Fruit fly (Drosophila melanogaster) whole organism, prepupa: ENCODE measurements around the gene tal-AA.

Source experiments
- Blimp-1 ChIP-seq: fragments of 200-800 bp; sonication (Bioruptor generic); optimal IDR thresholded peaks from 3 replicates; lab custom pipeline; 2017; ENCODE audit warnings: missing biosample characterization, missing genetic modification characterization, mild to moderate bottlenecking, moderate library complexity, missing genetic modification reagents
- CG10631 ChIP-seq: fragments of 200-800 bp; sonication (Bioruptor generic); optimal IDR thresholded peaks from 2 replicates; lab custom pipeline; 2016; ENCODE audit warnings: missing biosample characterization, missing genetic modification characterization
- CG11762 ChIP-seq: fragments of 200-800 bp; sonication (Bioruptor generic); optimal IDR thresholded peaks from 3 replicates; lab custom pipeline; 2016; ENCODE audit warnings: missing biosample characterization, missing genetic modification characterization; ENCODE audit not compliant: insufficient read depth
- CG11902 ChIP-seq: fragments of 200-800 bp; sonication (Bioruptor generic); optimal IDR thresholded peaks from 3 replicates; lab custom pipeline; 2016; ENCODE audit warnings: missing biosample characterization, missing genetic modification characterization
- CG15336 ChIP-seq: fragments of 200-800 bp; sonication (Bioruptor generic); IDR thresholded peaks from 2 replicates; pipeline ENCODE4 v1.3.6; 2022; ENCODE audit warnings: missing biosample characterization, missing genetic modification characterization
- CG32006 ChIP-seq: fragments of 200-800 bp; sonication (Bioruptor generic); optimal IDR thresholded peaks from 3 replicates; lab custom pipeline; 2017; ENCODE audit warnings: missing biosample characterization, mild to moderate bottlenecking, missing genetic modification characterization
- CG4318 ChIP-seq: fragments of 200-800 bp; sonication (Bioruptor generic); optimal IDR thresholded peaks from 3 replicates; lab custom pipeline; 2017; ENCODE audit warnings: missing biosample characterization, mild to moderate bottlenecking, missing genetic modification characterization
- CG6276 ChIP-seq: fragments of 200-800 bp; sonication (Bioruptor generic); optimal IDR thresholded peaks from 2 replicates; lab custom pipeline; 2017; ENCODE audit warnings: missing biosample characterization, mild to moderate bottlenecking, missing genetic modification characterization
- CG6792 ChIP-seq: fragments of 200-800 bp; sonication (Bioruptor generic); optimal IDR thresholded peaks from 3 replicates; lab custom pipeline; 2016; ENCODE audit warnings: missing biosample characterization, missing genetic modification characterization
- CG6808 ChIP-seq: fragments of 200-800 bp; sonication (Bioruptor generic); optimal IDR thresholded peaks from 3 replicates; lab custom pipeline; 2017; ENCODE audit warnings: missing biosample characterization, missing genetic modification characterization, mild to moderate bottlenecking, moderate library complexity, missing genetic modification reagents
- CG6854 ChIP-seq: fragments of 200-800 bp; sonication (Bioruptor generic); optimal IDR thresholded peaks from 2 replicates; lab custom pipeline; 2017; ENCODE audit warnings: missing biosample characterization, mild to moderate bottlenecking, missing genetic modification characterization
- CG7368 ChIP-seq: fragments of 200-800 bp; sonication (Bioruptor generic); optimal IDR thresholded peaks from 3 replicates; lab custom pipeline; 2016; ENCODE audit warnings: missing biosample characterization, missing genetic modification characterization
- CG8119 ChIP-seq: fragments of 200-800 bp; sonication (Bioruptor generic); IDR thresholded peaks from 3 replicates; pipeline ENCODE4 v1.3.6; 2022; ENCODE audit warnings: missing biosample characterization, missing genetic modification characterization
- CG8319 ChIP-seq: fragments of 200-800 bp; sonication (Bioruptor generic); optimal IDR thresholded peaks from 3 replicates; lab custom pipeline; 2016; ENCODE audit warnings: missing biosample characterization, missing genetic modification characterization
- CG9139 ChIP-seq: fragments of 200-800 bp; sonication (Bioruptor generic); optimal IDR thresholded peaks from 3 replicates; lab custom pipeline; 2017; ENCODE audit warnings: missing biosample characterization, mild to moderate bottlenecking, missing genetic modification characterization
- Eip78C ChIP-seq: fragments of 200-800 bp; sonication (Bioruptor generic); peaks from one replicate; lab custom pipeline; 2016; ENCODE audit warnings: missing biosample characterization, missing genetic modification characterization
- Eip93F ChIP-seq: fragments of 200-800 bp; sonication (Bioruptor generic); optimal IDR thresholded peaks from 2 replicates; lab custom pipeline; 2016; ENCODE audit warnings: missing biosample characterization, mild to moderate bottlenecking, missing genetic modification characterization
- Ets21C ChIP-seq: fragments of 200-800 bp; sonication (Bioruptor generic); optimal IDR thresholded peaks from 3 replicates; lab custom pipeline; 2016; ENCODE audit warnings: missing biosample characterization, missing genetic modification characterization
- Ets96B ChIP-seq: fragments of 200-800 bp; optimal IDR thresholded peaks from 2 replicates; lab custom pipeline; 2019; ENCODE audit warnings: missing biosample characterization, mild to moderate bottlenecking, missing genetic modification characterization, moderate library complexity
- Gug ChIP-seq: fragments of 200-800 bp; sonication (Bioruptor generic); IDR thresholded peaks from 2 replicates; pipeline ENCODE4 v1.3.6; 2022; ENCODE audit warnings: missing biosample characterization, missing genetic modification characterization
- Hr38 ChIP-seq: sonication (Bioruptor generic); optimal IDR thresholded peaks from 2 replicates; lab custom pipeline; 2016; ENCODE audit warnings: missing biosample characterization, missing genetic modification characterization
- Hr4 ChIP-seq: fragments of 200-800 bp; sonication (Bioruptor generic); optimal IDR thresholded peaks from 3 replicates; lab custom pipeline; 2016; ENCODE audit warnings: missing biosample characterization, missing genetic modification characterization
- Lpt ChIP-seq: fragments of 200-800 bp; sonication (Bioruptor generic); optimal IDR thresholded peaks from 3 replicates; lab custom pipeline; 2016; ENCODE audit warnings: missing biosample characterization, missing genetic modification characterization
- Met ChIP-seq: fragments of 200-800 bp; sonication (Bioruptor generic); optimal IDR thresholded peaks from 3 replicates; lab custom pipeline; 2016; ENCODE audit warnings: missing biosample characterization, missing genetic modification characterization
- OdsH ChIP-seq: fragments of 200-800 bp; sonication (Bioruptor generic); optimal IDR thresholded peaks from 3 replicates; lab custom pipeline; 2016; ENCODE audit warnings: missing biosample characterization, missing genetic modification characterization
- Smox ChIP-seq: fragments of 200-800 bp; sonication (Bioruptor generic); optimal IDR thresholded peaks from 3 replicates; lab custom pipeline; 2016; ENCODE audit warnings: missing biosample characterization, missing genetic modification characterization
- Sox14 ChIP-seq: fragments of 200-800 bp; sonication (Bioruptor generic); optimal IDR thresholded peaks from 3 replicates; lab custom pipeline; 2016; ENCODE audit warnings: missing biosample characterization, missing genetic modification characterization
- acj6 ChIP-seq: fragments of 200-800 bp; sonication (Bioruptor generic); optimal IDR thresholded peaks from 3 replicates; lab custom pipeline; 2016; ENCODE audit warnings: missing biosample characterization, missing genetic modification characterization
- eg ChIP-seq: fragments of 200-800 bp; sonication (Bioruptor generic); IDR thresholded peaks from 3 replicates; pipeline ENCODE4 v1.3.6; 2022; ENCODE audit warnings: missing biosample characterization, missing genetic modification characterization
- esn ChIP-seq: fragments of 200-800 bp; sonication (Bioruptor generic); optimal IDR thresholded peaks from 2 replicates; lab custom pipeline; 2016; ENCODE audit warnings: missing biosample characterization, mild to moderate bottlenecking, missing genetic modification characterization, moderate library complexity
- fd59A ChIP-seq: fragments of 200-800 bp; sonication (Bioruptor generic); optimal IDR thresholded peaks from 2 replicates; lab custom pipeline; 2017; ENCODE audit warnings: missing biosample characterization, mild to moderate bottlenecking, missing genetic modification characterization, missing genetic modification reagents
- fd85E ChIP-seq: fragments of 200-800 bp; sonication (Bioruptor generic); optimal IDR thresholded peaks from 3 replicates; lab custom pipeline; 2016; ENCODE audit warnings: missing biosample characterization, missing genetic modification characterization
- lz ChIP-seq: fragments of 200-800 bp; sonication (Bioruptor generic); optimal IDR thresholded peaks from 3 replicates; lab custom pipeline; 2016; ENCODE audit warnings: missing biosample characterization, missing genetic modification characterization
- net ChIP-seq: fragments of 200-800 bp; sonication (Bioruptor generic); optimal IDR thresholded peaks from 3 replicates; lab custom pipeline; 2016; ENCODE audit warnings: missing biosample characterization, missing genetic modification characterization
- salr ChIP-seq, 2 experiments: fragments of 200-800 bp; sonication (Bioruptor generic); optimal IDR thresholded peaks; 3 replicates each; lab custom pipeline; 2016 to 2018; ENCODE audit warnings: missing biosample characterization in 2 of 2, missing genetic modification characterization in 2 of 2, mild to moderate bottlenecking in 1 of 2
- spab ChIP-seq: fragments of 200-800 bp; sonication (Bioruptor generic); optimal IDR thresholded peaks from 2 replicates; lab custom pipeline; 2017; ENCODE audit warnings: missing biosample characterization, mild to moderate bottlenecking, missing genetic modification characterization, missing genetic modification reagents
- svp ChIP-seq: fragments of 200-800 bp; sonication (Bioruptor generic); peaks from one replicate; lab custom pipeline; 2016; ENCODE audit warnings: missing biosample characterization, missing genetic modification characterization
- topi ChIP-seq: fragments of 200-800 bp; sonication (Bioruptor generic); optimal IDR thresholded peaks from 3 replicates; lab custom pipeline; 2016; ENCODE audit warnings: missing biosample characterization, missing genetic modification characterization

The tal-AA gene

DNA sequence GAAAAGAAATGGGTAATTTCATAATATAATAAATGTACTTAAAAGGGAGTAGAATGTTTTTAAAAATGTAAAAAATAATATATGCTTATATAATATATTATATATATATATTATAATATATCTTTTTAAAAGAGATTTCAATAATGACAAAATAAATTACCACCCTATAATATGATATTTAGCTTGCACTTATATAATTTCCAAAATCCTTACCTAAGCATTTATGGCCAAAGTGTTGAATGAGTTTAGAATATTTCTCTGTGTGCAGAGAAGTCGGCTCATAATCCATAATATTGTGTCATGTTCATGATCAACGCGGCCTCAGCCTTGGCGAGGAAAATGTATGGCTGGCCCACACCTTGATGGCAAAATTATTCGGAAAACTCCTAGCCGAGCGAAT lies 24.7 kb upstream of the tal-AA start:
- TF ChIP-seq OdsH: peak; percentile 33
- peak; percentile 18 for TF ChIP-seq Hr4 (GFP tag; lab: Kevin White, UChicago)
- peak; percentile 41 for TF ChIP-seq Eip78C (GFP tag; lab: Kevin White, UChicago)
- TF ChIP-seq CG4318 (GFP tag; lab: Kevin White, UChicago): peak; percentile 41
- peak; percentile 22 for TF ChIP-seq acj6
- no peak for TF ChIP-seq lz (GFP tag; lab: Kevin White, UChicago)
- TF ChIP-seq CG8119 (GFP tag; lab: Robert Waterston, UW): peak; percentile 47
- TF ChIP-seq CG6276 (GFP tag; lab: Kevin White, UChicago): peak; percentile 52
- TF ChIP-seq Met (GFP tag; lab: Kevin White, UChicago): no peak
- peak; percentile 0 for TF ChIP-seq Lpt (GFP tag; lab: Kevin White, UChicago)
- no peak for TF ChIP-seq fd85E
- TF ChIP-seq CG32006 (GFP tag; lab: Kevin White, UChicago): peak; percentile 68
- TF ChIP-seq, all 60 proteins: peak for 9

- TF ChIP-seq CG10631 (GFP tag; lab: Kevin White, UChicago) (no peak), Met (GFP tag; lab: Kevin White, UChicago) (no peak), CG15336 (no peak), eg (no peak), topi (no peak), lz (GFP tag; lab: Kevin White, UChicago) (no peak), CG4318 (GFP tag; lab: Kevin White, UChicago) (no peak), Hr38 (GFP tag; lab: Kevin White, UChicago) (no peak), Blimp-1 (GFP tag; lab: Kevin White, UChicago) (no peak), spab (no peak), CG9139 (GFP tag; lab: Kevin White, UChicago) (no peak)
Measured at dm6 chr3R:13788672-13789071, 24.2 kb upstream of the tal-AA start.

dm6 chr3R:13789617-13790277 lies 23.2 kb upstream of the tal-AA start:
- TF ChIP-seq fd59A (GFP tag; lab: Kevin White, UChicago) (no peak), Gug (no peak), CG6854 (GFP tag; lab: Kevin White, UChicago) (peak; percentile 10), Hr38 (GFP tag; lab: Kevin White, UChicago) (no peak), net (no peak), Blimp-1 (GFP tag; lab: Kevin White, UChicago) (no peak), CG6808 (no peak), Ets21C (GFP tag; lab: Kevin White, UChicago) (no peak), Ets96B (no peak), CG6792 (no peak), CG4318 (GFP tag; lab: Kevin White, UChicago) (no peak), Eip78C (GFP tag; lab: Kevin White, UChicago) (peak; percentile 34), CG9139 (GFP tag; lab: Kevin White, UChicago) (no peak), svp (peak; percentile 54), Met (GFP tag; lab: Kevin White, UChicago) (no peak), salr (GFP tag; optimal IDR thresholded peaks at IDR 0.05; lab: Kevin White, UChicago) (no peak), Smox (no peak)

DNA sequence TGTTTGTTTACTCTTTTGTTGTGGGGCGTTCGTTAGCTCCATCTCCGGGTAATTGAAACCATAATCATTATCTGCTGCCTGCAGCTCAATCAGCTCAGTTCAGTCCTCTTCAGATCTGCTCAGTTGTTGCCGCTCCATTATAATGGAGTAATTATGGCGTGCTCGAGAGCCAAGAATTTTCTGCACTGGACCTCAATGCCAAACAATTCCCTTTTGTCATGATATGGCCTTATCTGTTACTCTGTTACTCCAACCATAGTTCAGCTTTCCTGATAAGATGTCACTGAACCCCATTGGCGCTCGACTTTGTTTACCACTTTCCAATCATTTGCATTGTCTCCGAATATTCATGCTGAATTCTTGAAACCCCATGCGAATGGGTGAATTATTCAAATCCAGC lies 22.1 kb upstream of the tal-AA start:
- TF ChIP-seq CG11762 (GFP tag; lab: Kevin White, UChicago) (no peak), CG7368 (GFP tag; lab: Kevin White, UChicago) (no peak), Hr38 (GFP tag; lab: Kevin White, UChicago) (no peak), esn (GFP tag; lab: Kevin White, UChicago) (no peak), CG4318 (GFP tag; lab: Kevin White, UChicago) (no peak), svp (peak; percentile 90), net (no peak), CG11902 (GFP tag; lab: Kevin White, UChicago) (no peak), CG8319 (no peak), Eip93F (GFP tag; lab: Kevin White, UChicago) (no peak), Met (GFP tag; lab: Kevin White, UChicago) (no peak), Sox14 (no peak), Eip78C (GFP tag; lab: Kevin White, UChicago) (peak; percentile 67), CG15336 (0 out of 2 replicates have a peak, but pooled peaks have one; percentile 5)
